Worm (Caenorhabditis elegans) whole organism, dauer: ENCODE data around the gene C55B6.4.

ENCODE experiments used
- unc-62 ChIP-seq: sonication (generic microtip); optimal IDR thresholded peaks from 2 replicates; lab custom pipeline; 2017; ENCODE audit warnings: missing biosample characterization, missing genetic modification reagents, missing genetic modification characterization

The C55B6.4 gene

ce11 chrX:7155879-7156278 lies 31.6 kb downstream of the C55B6.4 start, which contains the start of gene C54D1.7:
Gene C54D1.7 (minus strand): TSS chrX:7156035.
- no peak for TF ChIP-seq unc-62

ce11 chrX:7153460-7153859 lies 34.0 kb downstream of the C55B6.4 start:
- no peak for TF ChIP-seq unc-62

ce11 chrX:7151976-7152528 lies 35.5 kb downstream of the C55B6.4 start:
- no peak for TF ChIP-seq unc-62

ce11 chrX:7151189-7151857 lies 36.2 kb downstream of the C55B6.4 start, which contains the start of gene lam-2:
Gene lam-2 (minus strand): TSS chrX:7151239.
- no peak for TF ChIP-seq unc-62

ce11 chrX:7149670-7150069 lies 37.8 kb downstream of the C55B6.4 start:
- TF ChIP-seq unc-62, result no peak

- TF ChIP-seq unc-62, result no peak
Measured at ce11 chrX:7143515-7143914, 44.0 kb downstream of the C55B6.4 start, which contains the start of gene alh-10. Gene alh-10 (minus strand): TSS chrX:7143641.

- no peak for TF ChIP-seq unc-62
Measured at ce11 chrX:7140682-7141254, 46.7 kb downstream of the C55B6.4 start.

ce11 chrX:7139614-7140013 lies 47.9 kb downstream of the C55B6.4 start, which contains the start of gene clec-86:
Gene clec-86 (plus strand): TSS chrX:7139875.
- TF ChIP-seq unc-62, result no peak
